Fruit fly (Drosophila melanogaster) Kc167 (cell line): ENCODE data around the gene Rab8.

ENCODE experiments used
- Myc ChIP-seq: fragments of >200 bp; optimal IDR thresholded peaks from 2 replicates; lab custom pipeline; 2017; ENCODE audit warnings: missing external identifiers
- h ChIP-seq: fragments of >200 bp; optimal IDR thresholded peaks from 3 replicates; lab custom pipeline; 2018; ENCODE audit warnings: missing external identifiers
- psq ChIP-seq: fragments of >200 bp; optimal IDR thresholded peaks from 2 replicates; lab custom pipeline; 2017; ENCODE audit warnings: missing external identifiers
- ttk ChIP-seq: sonication (Bioruptor generic); optimal IDR thresholded peaks from 2 replicates; lab custom pipeline; 2017; ENCODE audit warnings: missing external identifiers

- no peak for TF ChIP-seq psq (lab: Kevin White, UChicago)
- no peak for TF ChIP-seq Myc (lab: Kevin White, UChicago)
- TF ChIP-seq h (lab: Kevin White, UChicago) = no peak
- no peak for TF ChIP-seq ttk (lab: Kevin White, UChicago)
Measured at dm6 chr3L:19869698-19870097, 1.2 kb downstream of the Rab8 start.
